Fruit fly (Drosophila melanogaster): ENCODE results near the gene CG13838.

- TF ChIP-seq CTCF (optimal IDR thresholded peaks at IDR 0.05) (no peak), CG8478 (optimal IDR thresholded peaks at IDR 0.05) (no peak)
Observed at dm6 chr3R:23088252-23088651, 46.2 kb downstream of the CG13838 start.

Measured in S2 (cell line).